Worm (Caenorhabditis elegans) whole organism, L1 larva: ENCODE data around the gene ZC250.5.

Experiments
- C16A3.4 ChIP-seq: fragments of 150-350 bp; optimal IDR thresholded peaks from 2 replicates; lab custom pipeline; 2014; ENCODE audit warnings: missing biosample characterization, missing genetic modification characterization
- ceh-82 ChIP-seq, 3 experiments: fragments of 150-350 bp in 1 of 3; sonication (generic microtip) in 2 of 3; optimal IDR thresholded peaks; 2 replicates each; lab custom pipeline; 2014 to 2017; ENCODE audit warnings: missing biosample characterization in 3 of 3, missing genetic modification characterization in 3 of 3
- efl-3 ChIP-seq: fragments of 200-800 bp; sonication (Bioruptor generic); optimal IDR thresholded peaks from 2 replicates; lab custom pipeline; 2018; ENCODE audit warnings: mild to moderate bottlenecking, missing genetic modification characterization, missing compliant biosample characterization
- egl-27 ChIP-seq, 2 experiments: fragments of 150-350 bp in 1 of 2; sonication (generic microtip); optimal IDR thresholded peaks; 3 replicates each; lab custom pipeline; 2017 to 2018; ENCODE audit warnings: missing biosample characterization in 2 of 2, missing genetic modification characterization in 2 of 2, missing genetic modification reagents in 2 of 2
- lsy-2 ChIP-seq, 2 experiments: fragments of 150-350 bp; optimal IDR thresholded peaks; 2 replicates each; lab custom pipeline; 2014; ENCODE audit warnings: missing biosample characterization in 2 of 2, missing genetic modification characterization in 2 of 2
- mep-1 ChIP-seq: fragments of 150-350 bp; optimal IDR thresholded peaks from 2 replicates; lab custom pipeline; 2014; ENCODE audit warnings: missing biosample characterization, missing genetic modification characterization
- nhr-11 ChIP-seq: fragments of 150-350 bp; optimal IDR thresholded peaks from 2 replicates; lab custom pipeline; 2014; ENCODE audit warnings: missing biosample characterization, missing genetic modification characterization
- nhr-12 ChIP-seq: sonication (generic microtip); optimal IDR thresholded peaks from 2 replicates; lab custom pipeline; 2017; ENCODE audit warnings: missing biosample characterization, missing genetic modification characterization
- nhr-90 ChIP-seq: sonication (generic microtip); optimal IDR thresholded peaks from 2 replicates; lab custom pipeline; 2016; ENCODE audit warnings: mild to moderate bottlenecking, missing genetic modification characterization, missing compliant biosample characterization; ENCODE audit not compliant: poor library complexity
- pqm-1 ChIP-seq: sonication (generic microtip); optimal IDR thresholded peaks from 3 replicates; lab custom pipeline; 2017; ENCODE audit warnings: missing biosample characterization, missing genetic modification characterization
- snpc-4 ChIP-seq: fragments of 150-350 bp; optimal IDR thresholded peaks from 2 replicates; lab custom pipeline; 2014; ENCODE audit warnings: missing biosample characterization, missing genetic modification characterization
- unc-62 ChIP-seq: fragments of 150-350 bp; optimal IDR thresholded peaks from 2 replicates; lab custom pipeline; 2014; ENCODE audit warnings: missing biosample characterization, missing genetic modification reagents, missing genetic modification characterization
- zag-1 ChIP-seq: fragments of 150-350 bp; optimal IDR thresholded peaks from 2 replicates; lab custom pipeline; 2014; ENCODE audit warnings: missing biosample characterization, missing genetic modification characterization

ce11 chrV:5805467-5805866 is at the start of gene ZC250.5:
- TF ChIP-seq C16A3.4 (no peak), zag-1 (tag; lab: Kevin White, UChicago) (no peak), lsy-2 (tag; optimal IDR thresholded peaks at IDR 0.05; lab: Kevin White, UChicago) (no peak), egl-27 (tag; optimal IDR thresholded peaks at IDR 0.05; lab: Kevin White, UChicago) (no peak), ceh-82 (tag; optimal IDR thresholded peaks at IDR 0.05; lab: Kevin White, UChicago) (no peak), nhr-12 (tag; lab: Kevin White, UChicago) (no peak), nhr-90 (tag; lab: Kevin White, UChicago) (no peak), pqm-1 (tag; lab: Kevin White, UChicago) (no peak), mep-1 (tag; lab: Kevin White, UChicago) (no peak), efl-3 (GFP tag; lab: Kevin White, UChicago) (no peak), nhr-11 (no peak), unc-62 (GFP tag; lab: Kevin White, UChicago) (no peak), snpc-4 (no peak)
